Fruit fly (Drosophila melanogaster) whole organism, embryonic: ENCODE measurements around the gene prt.

Experiments
- C15 ChIP-seq: fragments of 200-800 bp; sonication (Bioruptor generic); IDR thresholded peaks from 3 replicates; pipeline ENCODE4 v1.3.6; 2022; ENCODE audit warnings: missing biosample characterization, missing genetic modification characterization
- CG10654 ChIP-seq: fragments of 200-800 bp; sonication (Bioruptor generic); optimal IDR thresholded peaks from 2 replicates; lab custom pipeline; 2016; ENCODE audit warnings: missing biosample characterization, missing genetic modification characterization
- CG12155 ChIP-seq: fragments of 200-800 bp; sonication (Bioruptor generic); optimal IDR thresholded peaks from 3 replicates; lab custom pipeline; 2016; ENCODE audit warnings: missing biosample characterization, missing genetic modification characterization
- CG13123 ChIP-seq: fragments of 200-800 bp; sonication (Bioruptor generic); optimal IDR thresholded peaks from 2 replicates; lab custom pipeline; 2016; ENCODE audit warnings: missing biosample characterization, missing genetic modification characterization
- CG13624 ChIP-seq: fragments of 200-800 bp; sonication (Bioruptor generic); optimal IDR thresholded peaks from 2 replicates; lab custom pipeline; 2016; ENCODE audit warnings: missing biosample characterization, missing genetic modification characterization
- CG14965 ChIP-seq: fragments of 200-800 bp; sonication (Bioruptor generic); optimal IDR thresholded peaks from 2 replicates; lab custom pipeline; 2016; ENCODE audit warnings: missing biosample characterization, missing genetic modification characterization, borderline replicate concordance
- CG15269 ChIP-seq: fragments of 200-800 bp; sonication (Bioruptor generic); optimal IDR thresholded peaks from 2 replicates; lab custom pipeline; 2018; ENCODE audit warnings: missing biosample characterization, mild to moderate bottlenecking, missing genetic modification characterization, moderate library complexity
- CG17568 ChIP-seq: fragments of 200-800 bp; sonication (Bioruptor generic); optimal IDR thresholded peaks from 2 replicates; lab custom pipeline; 2018; ENCODE audit warnings: missing biosample characterization, mild to moderate bottlenecking, missing genetic modification characterization, moderate library complexity
- CG1792 ChIP-seq: fragments of 200-800 bp; sonication (Bioruptor generic); optimal IDR thresholded peaks from 2 replicates; lab custom pipeline; 2016; ENCODE audit warnings: missing biosample characterization, missing genetic modification characterization
- CG18764 ChIP-seq: fragments of 200-800 bp; sonication (Bioruptor generic); optimal IDR thresholded peaks from 3 replicates; lab custom pipeline; 2016; ENCODE audit warnings: missing biosample characterization, missing genetic modification characterization
- CG30403 ChIP-seq: fragments of 200-800 bp; sonication (Bioruptor generic); optimal IDR thresholded peaks from 3 replicates; lab custom pipeline; 2016; ENCODE audit warnings: missing biosample characterization, missing genetic modification characterization
- CG30431 ChIP-seq: fragments of 200-800 bp; sonication (Bioruptor generic); optimal IDR thresholded peaks from 2 replicates; lab custom pipeline; 2017; ENCODE audit warnings: missing biosample characterization, missing genetic modification characterization
- CG31388 ChIP-seq: fragments of 200-800 bp; sonication (Bioruptor generic); optimal IDR thresholded peaks from 2 replicates; lab custom pipeline; 2016; ENCODE audit warnings: missing biosample characterization, missing genetic modification characterization
- CG32772 ChIP-seq: fragments of 200-800 bp; sonication (Bioruptor generic); IDR thresholded peaks from 2 replicates; pipeline ENCODE4 v1.3.6; 2022; ENCODE audit warnings: missing biosample characterization, missing genetic modification characterization
- CG3407 ChIP-seq: fragments of 200-800 bp; sonication (Bioruptor generic); optimal IDR thresholded peaks from 2 replicates; lab custom pipeline; 2018; ENCODE audit warnings: missing biosample characterization, mild to moderate bottlenecking, missing genetic modification characterization
- CG34422 ChIP-seq: fragments of 200-800 bp; sonication (Bioruptor generic); IDR thresholded peaks from 3 replicates; pipeline ENCODE4 v1.3.6; 2022; ENCODE audit warnings: missing biosample characterization, missing genetic modification characterization
- CG7928 ChIP-seq: fragments of 200-800 bp; sonication (Bioruptor generic); optimal IDR thresholded peaks from 2 replicates; lab custom pipeline; 2017; ENCODE audit warnings: missing biosample characterization, mild to moderate bottlenecking, missing genetic modification characterization
- CG7987 ChIP-seq: fragments of 200-800 bp; sonication (Bioruptor generic); optimal IDR thresholded peaks from 2 replicates; lab custom pipeline; 2018; ENCODE audit warnings: missing biosample characterization, mild to moderate bottlenecking, missing genetic modification characterization, moderate library complexity
- CHES-1-like ChIP-seq: fragments of 200-800 bp; sonication (Bioruptor generic); optimal IDR thresholded peaks from 2 replicates; lab custom pipeline; 2016; ENCODE audit warnings: missing biosample characterization, missing genetic modification characterization
- D ChIP-seq, 2 experiments: fragments of 200-800 bp in 1 of 2; fragments of >200 bp in 1 of 2; sonication (Bioruptor generic) in 1 of 2; optimal IDR thresholded peaks; 2 replicates in 1 of 2; 3 replicates in 1 of 2; lab custom pipeline; 2017; ENCODE audit warnings: mild to moderate bottlenecking in 1 of 2, missing biosample characterization in 1 of 2, missing genetic modification characterization in 1 of 2, missing genetic modification reagents in 1 of 2
- Dll ChIP-seq: fragments of 200-800 bp; sonication (Bioruptor generic); IDR thresholded peaks from 4 replicates; pipeline ENCODE4 v1.3.6; 2022; ENCODE audit warnings: missing biosample characterization, missing genetic modification characterization; ENCODE audit not compliant: partially characterized antibody
- Elba2 ChIP-seq: fragments of 200-800 bp; sonication (Bioruptor generic); optimal IDR thresholded peaks from 3 replicates; lab custom pipeline; 2016; ENCODE audit warnings: missing biosample characterization, missing genetic modification characterization
- H15 ChIP-seq: fragments of 200-800 bp; sonication (Bioruptor generic); IDR thresholded peaks from 3 replicates; pipeline ENCODE4 v1.3.6; 2022; ENCODE audit warnings: missing biosample characterization, missing genetic modification characterization
- Hey ChIP-seq: fragments of 200-800 bp; sonication (Bioruptor generic); optimal IDR thresholded peaks from 3 replicates; lab custom pipeline; 2018; ENCODE audit warnings: missing biosample characterization, mild to moderate bottlenecking, missing genetic modification characterization
- Jarid2 ChIP-seq: fragments of 200-800 bp; sonication (Bioruptor generic); optimal IDR thresholded peaks from 3 replicates; lab custom pipeline; 2017; ENCODE audit warnings: mild to moderate bottlenecking, missing biosample characterization, missing genetic modification reagents, missing genetic modification characterization
- Kr ChIP-seq: fragments of 200-800 bp; sonication (Bioruptor generic); optimal IDR thresholded peaks from 2 replicates; lab custom pipeline; 2017; ENCODE audit warnings: missing biosample characterization, mild to moderate bottlenecking, missing genetic modification characterization
- Lim3 ChIP-seq: fragments of 200-800 bp; sonication (Bioruptor generic); IDR thresholded peaks from 2 replicates; pipeline ENCODE4 v1.3.6; 2022; ENCODE audit warnings: missing biosample characterization, missing genetic modification characterization
- Max ChIP-seq: fragments of 200-800 bp; sonication (Bioruptor generic); optimal IDR thresholded peaks from 2 replicates; lab custom pipeline; 2016; ENCODE audit warnings: missing biosample characterization, mild to moderate bottlenecking, missing genetic modification characterization
- NC2α ChIP-seq: fragments of 200-800 bp; sonication (Bioruptor generic); optimal IDR thresholded peaks from 2 replicates; lab custom pipeline; 2016; ENCODE audit warnings: missing biosample characterization, missing genetic modification characterization
- NK7.1 ChIP-seq: fragments of 200-800 bp; sonication (Bioruptor generic); optimal IDR thresholded peaks from 3 replicates; lab custom pipeline; 2016; ENCODE audit warnings: missing biosample characterization, missing genetic modification characterization
- Scr ChIP-seq: fragments of 200-800 bp; sonication (Bioruptor generic); IDR thresholded peaks from 2 replicates; pipeline ENCODE4 v1.3.6; 2022; ENCODE audit warnings: missing biosample characterization, missing genetic modification characterization; ENCODE audit not compliant: partially characterized antibody
- Spps ChIP-seq: fragments of 200-800 bp; sonication (Bioruptor generic); optimal IDR thresholded peaks from 2 replicates; lab custom pipeline; 2018; ENCODE audit warnings: missing biosample characterization, mild to moderate bottlenecking, missing genetic modification characterization
- Ssrp ChIP-seq: fragments of 200-800 bp; sonication (Bioruptor generic); optimal IDR thresholded peaks from 2 replicates; lab custom pipeline; 2018; ENCODE audit warnings: missing biosample characterization, mild to moderate bottlenecking, missing genetic modification characterization, moderate library complexity
- Tbp ChIP-seq: fragments of >200 bp; optimal IDR thresholded peaks from 2 replicates; lab custom pipeline; 2018; ENCODE audit warnings: missing biosample characterization, missing genetic modification characterization
- al ChIP-seq: fragments of 200-800 bp; sonication (Bioruptor generic); IDR thresholded peaks from 2 replicates; pipeline ENCODE4 v1.3.6; 2022; ENCODE audit warnings: missing biosample characterization, missing genetic modification characterization
- cwo ChIP-seq: fragments of 200-800 bp; sonication (Bioruptor generic); optimal IDR thresholded peaks from 3 replicates; lab custom pipeline; 2017; ENCODE audit warnings: missing biosample characterization, missing genetic modification characterization, mild to moderate bottlenecking, moderate library complexity, missing genetic modification reagents
- dan ChIP-seq: fragments of 200-800 bp; sonication (Bioruptor generic); IDR thresholded peaks from 2 replicates; pipeline ENCODE4 v1.3.6; 2022; ENCODE audit warnings: missing biosample characterization, missing genetic modification characterization
- hb ChIP-seq: fragments of 200-800 bp; sonication (Bioruptor generic); IDR thresholded peaks from 3 replicates; pipeline ENCODE4 v1.3.6; 2022; ENCODE audit warnings: missing biosample characterization, missing genetic modification characterization; ENCODE audit not compliant: partially characterized antibody
- her ChIP-seq: fragments of 200-800 bp; sonication (Bioruptor generic); optimal IDR thresholded peaks from 2 replicates; lab custom pipeline; 2016; ENCODE audit warnings: missing biosample characterization, missing genetic modification characterization
- kni ChIP-seq: fragments of 200-800 bp; sonication (Bioruptor generic); optimal IDR thresholded peaks from 3 replicates; lab custom pipeline; 2017; ENCODE audit warnings: mild to moderate bottlenecking, missing biosample characterization, missing genetic modification reagents, missing genetic modification characterization
- lmd ChIP-seq: fragments of 200-800 bp; sonication (Bioruptor generic); IDR thresholded peaks from 2 replicates; pipeline ENCODE4 v1.3.6; 2022; ENCODE audit warnings: missing biosample characterization, missing genetic modification characterization
- nau ChIP-seq: fragments of 200-800 bp; sonication (Bioruptor generic); optimal IDR thresholded peaks from 3 replicates; lab custom pipeline; 2017; ENCODE audit warnings: missing biosample characterization, mild to moderate bottlenecking, missing genetic modification characterization, missing genetic modification reagents
- nerfin-1 ChIP-seq: fragments of 200-800 bp; sonication (Bioruptor generic); optimal IDR thresholded peaks from 3 replicates; lab custom pipeline; 2019; ENCODE audit warnings: missing biosample characterization, mild to moderate bottlenecking, missing genetic modification characterization, moderate library complexity
- row ChIP-seq: fragments of 200-800 bp; sonication (Bioruptor generic); IDR thresholded peaks from 3 replicates; pipeline ENCODE4 v1.3.6; 2022; ENCODE audit warnings: missing biosample characterization, missing genetic modification characterization
- slp2 ChIP-seq: fragments of 200-800 bp; sonication (Bioruptor generic); optimal IDR thresholded peaks from 2 replicates; lab custom pipeline; 2016; ENCODE audit warnings: missing biosample characterization, missing genetic modification characterization
- tap ChIP-seq: fragments of 200-800 bp; optimal IDR thresholded peaks from 3 replicates; lab custom pipeline; 2019; ENCODE audit warnings: missing biosample characterization, mild to moderate bottlenecking, missing genetic modification characterization, moderate library complexity
- tup ChIP-seq: fragments of 200-800 bp; sonication (Bioruptor generic); optimal IDR thresholded peaks from 2 replicates; lab custom pipeline; 2016; ENCODE audit warnings: missing biosample characterization, mild to moderate bottlenecking, missing genetic modification characterization, moderate library complexity
- zfh2 ChIP-seq: fragments of 200-800 bp; sonication (Bioruptor generic); optimal IDR thresholded peaks from 2 replicates; lab custom pipeline; 2016; ENCODE audit warnings: missing biosample characterization, missing genetic modification characterization

The prt gene

dm6 chr3R:23669401-23670216 is 29.2 kb downstream of the prt start, which contains the start of gene CG31145 (continued):
- TF ChIP-seq CG30403 = peak; percentile 100
- peak; percentile 100 for TF ChIP-seq lmd (GFP tag; lab: Robert Waterston, UW)
- TF ChIP-seq CG7928 (GFP tag; lab: Kevin White, UChicago) = peak; percentile 86
- TF ChIP-seq tap (tag; lab: Kevin White, UChicago) = peak; percentile 99
- TF ChIP-seq CG7987 = peak; percentile 97
- TF ChIP-seq CG32772 (GFP tag; lab: Robert Waterston, UW) = peak; percentile 99
- peak; percentile 100 for TF ChIP-seq CG13624 (GFP tag; lab: Kevin White, UChicago)
- TF ChIP-seq al (GFP tag; lab: Robert Waterston, UW) = peak; percentile 99
- TF ChIP-seq tup (GFP tag; lab: Kevin White, UChicago) = peak; percentile 99
- TF ChIP-seq hb = peak; percentile 58; the same call in 1 of the 3 replicates
- TF ChIP-seq zfh2 (GFP tag; lab: Kevin White, UChicago) = peak; percentile 100
- TF ChIP-seq CG13123 = peak; percentile 98
- no peak for TF ChIP-seq D (optimal IDR thresholded peaks at IDR 0.05; lab: Kevin White, UChicago)
- TF ChIP-seq D (GFP tag; optimal IDR thresholded peaks at IDR 0.05; lab: Kevin White, UChicago) = peak; percentile 100
- TF ChIP-seq Dll (GFP tag; lab: Robert Waterston, UW) = no peak
- TF ChIP-seq CG12155 = peak; percentile 99
- TF ChIP-seq CG18764 (GFP tag; lab: Kevin White, UChicago) = peak; percentile 99
- TF ChIP-seq Kr (GFP tag; lab: Kevin White, UChicago) = peak; percentile 14
- peak; percentile 100 for TF ChIP-seq slp2
- TF ChIP-seq CG34422 (GFP tag; lab: Robert Waterston, UW) = peak; percentile 99
- peak; percentile 98 for TF ChIP-seq H15
- TF ChIP-seq Ssrp (tag; lab: Kevin White, UChicago) = peak; percentile 100
- peak; percentile 100 for TF ChIP-seq CG15269 (tag; lab: Kevin White, UChicago)
- TF ChIP-seq Jarid2 = peak; percentile 97
- TF ChIP-seq nau = peak; percentile 100
- peak; percentile 99 for TF ChIP-seq cwo (GFP tag; lab: Kevin White, UChicago)
- TF ChIP-seq CG10654 (GFP tag; lab: Kevin White, UChicago) = peak; percentile 99
- peak; percentile 25 for TF ChIP-seq Scr (GFP tag; lab: Robert Waterston, UW)
- TF ChIP-seq Max (GFP tag; lab: Kevin White, UChicago) = peak; percentile 100
- TF ChIP-seq C15 (GFP tag; lab: Robert Waterston, UW) = peak; percentile 97
- peak; percentile 98 for TF ChIP-seq CG31388 (GFP tag; lab: Kevin White, UChicago)
- TF ChIP-seq CG3407 = peak; percentile 99
- TF ChIP-seq NK7.1 (GFP tag; lab: Kevin White, UChicago) = peak; percentile 99
- TF ChIP-seq Lim3 (GFP tag; lab: Robert Waterston, UW) = peak; percentile 98
- TF ChIP-seq dan = peak; percentile 89
- peak; percentile 97 for TF ChIP-seq Spps
- TF ChIP-seq her (GFP tag; lab: Kevin White, UChicago) = peak; percentile 98
- TF ChIP-seq CG30431 (GFP tag; lab: Kevin White, UChicago) = peak; percentile 99
- TF ChIP-seq CG1792 = peak; percentile 99
- TF ChIP-seq NC2α = peak; percentile 99
- TF ChIP-seq CG14965 (GFP tag; lab: Kevin White, UChicago) = peak; percentile 92
- TF ChIP-seq CG17568 (GFP tag; lab: Kevin White, UChicago) = peak; percentile 99
- peak; percentile 99 for TF ChIP-seq row (GFP tag; lab: Robert Waterston, UW)
- TF ChIP-seq Elba2 (GFP tag; lab: Kevin White, UChicago) = peak; percentile 87
- TF ChIP-seq Hey (tag; lab: Kevin White, UChicago) = peak; percentile 96
- TF ChIP-seq nerfin-1 (tag; lab: Kevin White, UChicago) = peak; percentile 98
- TF ChIP-seq CHES-1-like (GFP tag; lab: Kevin White, UChicago) = peak; percentile 100
- peak; percentile 92 for TF ChIP-seq kni
- TF ChIP-seq Tbp (GFP tag; lab: Kevin White, UChicago) = no peak
